Fruit fly (Drosophila melanogaster) whole organism, prepupa: ENCODE measurements around the gene CG45603.

Experiments used
- CG10669 ChIP-seq: fragments of 200-800 bp; sonication (Bioruptor generic); optimal IDR thresholded peaks from 3 replicates; lab custom pipeline; 2018; ENCODE audit warnings: missing biosample characterization, mild to moderate bottlenecking, missing genetic modification characterization, moderate library complexity
- CG16779 ChIP-seq: fragments of 200-800 bp; sonication (Bioruptor generic); optimal IDR thresholded peaks from 3 replicates; lab custom pipeline; 2017; ENCODE audit warnings: missing biosample characterization, mild to moderate bottlenecking, missing genetic modification characterization
- OdsH ChIP-seq: fragments of 200-800 bp; sonication (Bioruptor generic); optimal IDR thresholded peaks from 3 replicates; lab custom pipeline; 2016; ENCODE audit warnings: missing biosample characterization, missing genetic modification characterization

dm6 chrX:12266012-12266411 is 8.4 kb upstream of the CG45603 start:
- no peak for TF ChIP-seq CG10669 (GFP tag; lab: Kevin White, UChicago)
- TF ChIP-seq CG16779 (tag; lab: Kevin White, UChicago) = no peak
- TF ChIP-seq OdsH (GFP tag; lab: Kevin White, UChicago) = no peak
